Worm (Caenorhabditis elegans) whole organism, late embryonic: ENCODE results near the gene far-5.
A peak's percentile ranks its signal among the peaks of the same experiment; 100 is the strongest.

Source experiments
- F13H6.1 ChIP-seq: sonication (generic microtip); optimal IDR thresholded peaks from 2 replicates; lab custom pipeline; 2016; ENCODE audit warnings: missing genetic modification characterization, missing compliant biosample characterization
- K02D7.2 ChIP-seq: sonication (generic microtip); optimal IDR thresholded peaks from 2 replicates; lab custom pipeline; 2017; ENCODE audit warnings: mild to moderate bottlenecking, missing genetic modification characterization, missing compliant biosample characterization
- T23F11.4 ChIP-seq: fragments of 200-800 bp; sonication (Bioruptor generic); optimal IDR thresholded peaks from 2 replicates; lab custom pipeline; 2018; ENCODE audit warnings: mild to moderate bottlenecking, missing genetic modification characterization, missing compliant biosample characterization
- ceh-18 ChIP-seq: sonication (generic microtip); optimal IDR thresholded peaks from 2 replicates; lab custom pipeline; 2016; ENCODE audit warnings: missing genetic modification characterization, missing compliant biosample characterization
- ceh-19 ChIP-seq: fragments of 200-800 bp; sonication (Bioruptor generic); optimal IDR thresholded peaks from 2 replicates; lab custom pipeline; 2018; ENCODE audit warnings: mild to moderate bottlenecking, missing genetic modification characterization, missing compliant biosample characterization
- ceh-2 ChIP-seq: sonication (generic microtip); optimal IDR thresholded peaks from 2 replicates; lab custom pipeline; 2016; ENCODE audit warnings: missing genotype, missing genetic modification characterization, missing compliant biosample characterization
- ceh-30 ChIP-seq: fragments of 150-350 bp; optimal IDR thresholded peaks from 2 replicates; lab custom pipeline; 2014; ENCODE audit warnings: missing biosample characterization, missing genetic modification characterization
- ceh-31 ChIP-seq: sonication (generic microtip); optimal IDR thresholded peaks from 2 replicates; lab custom pipeline; 2016; ENCODE audit warnings: missing genetic modification characterization, missing compliant biosample characterization
- ceh-45 ChIP-seq: fragments of 200-800 bp; sonication (Bioruptor generic); IDR thresholded peaks from 2 replicates; pipeline ENCODE4 v1.3.6; 2022; ENCODE audit warnings: missing genetic modification reagents, missing genetic modification characterization, missing compliant biosample characterization
- dmd-4 ChIP-seq: sonication (generic microtip); optimal IDR thresholded peaks from 2 replicates; lab custom pipeline; 2016; ENCODE audit warnings: borderline replicate concordance, missing genetic modification characterization, missing compliant biosample characterization
- elt-4 ChIP-seq: sonication (generic microtip); optimal IDR thresholded peaks from 2 replicates; lab custom pipeline; 2016; ENCODE audit warnings: missing genetic modification characterization, missing compliant biosample characterization
- ets-4 ChIP-seq: sonication (generic microtip); optimal IDR thresholded peaks from 2 replicates; lab custom pipeline; 2016; ENCODE audit warnings: missing genetic modification characterization, missing compliant biosample characterization
- eyg-1 ChIP-seq: sonication (generic microtip); optimal IDR thresholded peaks from 2 replicates; lab custom pipeline; 2016; ENCODE audit warnings: missing genotype, missing genetic modification characterization, missing compliant biosample characterization
- fax-1 ChIP-seq: sonication (generic microtip); optimal IDR thresholded peaks from 2 replicates; lab custom pipeline; 2016; ENCODE audit warnings: missing genotype, missing genetic modification characterization, missing compliant biosample characterization
- fkh-6 ChIP-seq: sonication (generic microtip); optimal IDR thresholded peaks from 2 replicates; lab custom pipeline; 2016; ENCODE audit warnings: missing genetic modification characterization, missing compliant biosample characterization
- hlh-13 ChIP-seq: fragments of 200-800 bp; sonication (Bioruptor generic); optimal IDR thresholded peaks from 2 replicates; lab custom pipeline; 2018; ENCODE audit warnings: mild to moderate bottlenecking, missing genetic modification characterization, missing compliant biosample characterization
- hlh-30 ChIP-seq: sonication (generic microtip); optimal IDR thresholded peaks from 2 replicates; lab custom pipeline; 2017; ENCODE audit warnings: antibody characterized with exemption, missing genetic modification characterization, missing compliant biosample characterization; ENCODE audit not compliant: insufficient read depth
- hlh-6 ChIP-seq: sonication (generic microtip); optimal IDR thresholded peaks from 2 replicates; lab custom pipeline; 2016; ENCODE audit warnings: missing genotype, missing genetic modification characterization, missing compliant biosample characterization
- hlh-8 ChIP-seq: sonication (generic microtip); optimal IDR thresholded peaks from 2 replicates; lab custom pipeline; 2016; ENCODE audit warnings: missing genotype, missing genetic modification characterization, missing compliant biosample characterization
- lim-6 ChIP-seq: sonication (generic microtip); optimal IDR thresholded peaks from 2 replicates; lab custom pipeline; 2016; ENCODE audit warnings: missing genetic modification characterization, missing compliant biosample characterization
- lin-11 ChIP-seq: fragments of 200-800 bp; sonication (Bioruptor generic); optimal IDR thresholded peaks from 2 replicates; lab custom pipeline; 2018; ENCODE audit warnings: mild to moderate bottlenecking, missing genetic modification characterization, missing compliant biosample characterization
- nhr-232 ChIP-seq: sonication (generic microtip); optimal IDR thresholded peaks from 2 replicates; lab custom pipeline; 2016; ENCODE audit warnings: missing genetic modification characterization, missing compliant biosample characterization
- odd-2 ChIP-seq: sonication (generic microtip); optimal IDR thresholded peaks from 2 replicates; lab custom pipeline; 2017; ENCODE audit warnings: antibody characterized with exemption, mild to moderate bottlenecking, missing genetic modification characterization, missing compliant biosample characterization
- pat-9 ChIP-seq: fragments of 200-800 bp; sonication (Bioruptor generic); optimal IDR thresholded peaks from 2 replicates; lab custom pipeline; 2018; ENCODE audit warnings: mild to moderate bottlenecking, missing genetic modification characterization, moderate library complexity, missing compliant biosample characterization
- pha-2 ChIP-seq: sonication (generic microtip); optimal IDR thresholded peaks from 2 replicates; lab custom pipeline; 2017; ENCODE audit warnings: mild to moderate bottlenecking, missing genetic modification characterization, missing compliant biosample characterization
- ref-2 ChIP-seq: sonication (generic microtip); optimal IDR thresholded peaks from 2 replicates; lab custom pipeline; 2016; ENCODE audit warnings: missing genetic modification characterization, missing compliant biosample characterization
- sox-2 ChIP-seq: fragments of 200-800 bp; sonication (Bioruptor generic); IDR thresholded peaks from 2 replicates; pipeline ENCODE4 v1.3.6; 2022; ENCODE audit warnings: missing genetic modification reagents, missing genetic modification characterization, missing compliant biosample characterization
- sox-4 ChIP-seq: sonication (generic microtip); optimal IDR thresholded peaks from 2 replicates; lab custom pipeline; 2017; ENCODE audit warnings: mild to moderate bottlenecking, missing genetic modification characterization, inconsistent platforms, missing compliant biosample characterization
- syd-9 ChIP-seq: sonication (generic microtip); optimal IDR thresholded peaks from 2 replicates; lab custom pipeline; 2016; ENCODE audit warnings: mild to moderate bottlenecking, missing genetic modification characterization, moderate library complexity, missing compliant biosample characterization
- tbx-2 ChIP-seq: sonication (generic microtip); optimal IDR thresholded peaks from 2 replicates; lab custom pipeline; 2016; ENCODE audit warnings: missing genetic modification characterization, missing compliant biosample characterization
- tbx-7 ChIP-seq: sonication (generic microtip); optimal IDR thresholded peaks from 2 replicates; lab custom pipeline; 2016; ENCODE audit warnings: missing genotype, missing genetic modification characterization, missing compliant biosample characterization
- ttx-3 ChIP-seq: sonication (generic microtip); optimal IDR thresholded peaks from 2 replicates; lab custom pipeline; 2016; ENCODE audit warnings: missing genetic modification reagents, missing genetic modification characterization, missing compliant biosample characterization
- unc-3 ChIP-seq, 2 experiments: fragments of 200-800 bp in 1 of 2; sonication (Bioruptor generic) in 1 of 2; sonication (generic microtip) in 1 of 2; conservative IDR thresholded peaks in 1 of 2; optimal IDR thresholded peaks in 1 of 2; 2 replicates each; pipeline versions ENCODE4 v1.3.6 to Lab custom; 2016 to 2022; ENCODE audit warnings: missing compliant biosample characterization in 2 of 2, missing genetic modification characterization in 2 of 2, missing genetic modification reagents in 1 of 2
- unc-42 ChIP-seq: sonication (generic microtip); optimal IDR thresholded peaks from 2 replicates; lab custom pipeline; 2016; ENCODE audit warnings: missing genotype, missing genetic modification characterization, missing compliant biosample characterization
- unc-86 ChIP-seq: sonication (generic microtip); optimal IDR thresholded peaks from 2 replicates; lab custom pipeline; 2016; ENCODE audit warnings: missing genetic modification characterization, missing compliant biosample characterization
- zip-5 ChIP-seq: sonication (generic microtip); optimal IDR thresholded peaks from 2 replicates; lab custom pipeline; 2016; ENCODE audit warnings: missing genetic modification characterization, missing compliant biosample characterization

The far-5 gene

ce11 chrV:13026631-13027299, 31.4 kb downstream of the far-5 start:
- TF ChIP-seq dmd-4 (tag; lab: Kevin White, UChicago): no peak
- no peak for TF ChIP-seq T23F11.4
- no peak for TF ChIP-seq tbx-2 (tag; lab: Kevin White, UChicago)
- no peak for TF ChIP-seq ttx-3
- no peak for TF ChIP-seq sox-4 (tag; lab: Kevin White, UChicago)
- TF ChIP-seq tbx-7: no peak
- no peak for TF ChIP-seq syd-9 (tag; lab: Kevin White, UChicago)
- peak; percentile 93 for TF ChIP-seq unc-42 (tag; lab: Kevin White, UChicago)

- TF ChIP-seq unc-3 (GFP tag; conservative IDR thresholded peaks at IDR 0.05; lab: Robert Waterston, UW): no peak
- no peak for TF ChIP-seq unc-3 (tag; optimal IDR thresholded peaks at IDR 0.05; lab: Kevin White, UChicago)
- TF ChIP-seq hlh-8 (tag; lab: Kevin White, UChicago): no peak
- TF ChIP-seq ceh-30 (tag; lab: Kevin White, UChicago): no peak
- TF ChIP-seq ceh-31 (tag; lab: Kevin White, UChicago): no peak
- TF ChIP-seq unc-42 (tag; lab: Kevin White, UChicago): peak; percentile 91
- TF ChIP-seq eyg-1: no peak
- no peak for TF ChIP-seq K02D7.2
- TF ChIP-seq, all 69 proteins: peak for 1
These were observed 33.5 kb downstream of the far-5 start for ce11 chrV:13028871-13029270.

ce11 chrV:13033223-13033622, 37.9 kb downstream of the far-5 start, which contains the start of gene W07G4.1:
TSS of gene W07G4.1 (plus strand) at chrV:13033523.
- TF ChIP-seq pha-2: no peak
- no peak for TF ChIP-seq nhr-232 (tag; lab: Kevin White, UChicago)
- TF ChIP-seq unc-86 (tag; lab: Kevin White, UChicago): no peak
- no peak for TF ChIP-seq ceh-19 (GFP tag; lab: Kevin White, UChicago)
- TF ChIP-seq sox-4 (tag; lab: Kevin White, UChicago): no peak
- no peak for TF ChIP-seq ceh-18 (tag; lab: Kevin White, UChicago)
- no peak for TF ChIP-seq sox-2 (GFP tag; lab: Robert Waterston, UW)
- no peak for TF ChIP-seq ttx-3
- no peak for TF ChIP-seq hlh-30
- TF ChIP-seq lin-11: no peak
- no peak for TF ChIP-seq T23F11.4
- TF ChIP-seq hlh-13 (GFP tag; lab: Kevin White, UChicago): no peak
- TF ChIP-seq fax-1 (tag; lab: Kevin White, UChicago): no peak

ce11 chrV:13034604-13035003, 39.2 kb downstream of the far-5 start, which contains the start of gene W07G4.7:
TSS of gene W07G4.7 (minus strand) at chrV:13034704.
- TF ChIP-seq ceh-19 (GFP tag; lab: Kevin White, UChicago) (no peak), ref-2 (tag; lab: Kevin White, UChicago) (no peak), ets-4 (no peak), hlh-6 (no peak), fkh-6 (no peak), nhr-232 (tag; lab: Kevin White, UChicago) (no peak), tbx-7 (no peak), F13H6.1 (no peak)

ce11 chrV:13036466-13036865, 41.1 kb downstream of the far-5 start, which contains the start of gene W07G4.2:
TSS of gene W07G4.2 (minus strand) at chrV:13036566.
- TF ChIP-seq pat-9: no peak
- no peak for TF ChIP-seq tbx-2 (tag; lab: Kevin White, UChicago)
- no peak for TF ChIP-seq lim-6 (tag; lab: Kevin White, UChicago)
- TF ChIP-seq syd-9 (tag; lab: Kevin White, UChicago): no peak
- TF ChIP-seq zip-5 (tag; lab: Kevin White, UChicago): no peak
- no peak for TF ChIP-seq odd-2
- TF ChIP-seq sox-2 (GFP tag; lab: Robert Waterston, UW): no peak
- TF ChIP-seq tbx-7: no peak
- TF ChIP-seq ceh-45: no peak
- TF ChIP-seq ceh-2 (tag; lab: Kevin White, UChicago): no peak
- no peak for TF ChIP-seq elt-4 (tag; lab: Kevin White, UChicago)
- no peak for TF ChIP-seq ceh-30 (tag; lab: Kevin White, UChicago)
